Fruit fly (Drosophila melanogaster) whole organism, embryonic: ENCODE data around the gene ksr.

Source experiments
- Awh ChIP-seq: fragments of 200-800 bp; sonication (Bioruptor generic); IDR thresholded peaks from 2 replicates; pipeline ENCODE4, ENCODE4 v1.3.6; 2022; ENCODE audit warnings: missing biosample characterization, missing genetic modification characterization
- B-H2 ChIP-seq: fragments of 200-800 bp; sonication (Bioruptor generic); optimal IDR thresholded peaks from 2 replicates; lab custom pipeline; 2018; ENCODE audit warnings: missing biosample characterization, mild to moderate bottlenecking, missing genetic modification characterization
- Bteb2 ChIP-seq: fragments of 200-800 bp; sonication (Bioruptor generic); optimal IDR thresholded peaks from 2 replicates; lab custom pipeline; 2016; ENCODE audit warnings: missing biosample characterization, missing genetic modification characterization
- CG10654 ChIP-seq: fragments of 200-800 bp; sonication (Bioruptor generic); optimal IDR thresholded peaks from 2 replicates; lab custom pipeline; 2016; ENCODE audit warnings: missing biosample characterization, missing genetic modification characterization
- CG11247 ChIP-seq: fragments of 200-800 bp; sonication (Bioruptor generic); IDR thresholded peaks from 2 replicates; pipeline ENCODE4 v1.3.6; 2022; ENCODE audit warnings: missing biosample characterization, missing genetic modification characterization
- CG12219 ChIP-seq: fragments of 200-800 bp; sonication (Bioruptor generic); optimal IDR thresholded peaks from 3 replicates; lab custom pipeline; 2018; ENCODE audit warnings: missing biosample characterization, mild to moderate bottlenecking, missing genetic modification characterization
- CG12942 ChIP-seq: fragments of 200-800 bp; sonication (Bioruptor generic); optimal IDR thresholded peaks from 3 replicates; lab custom pipeline; 2016; ENCODE audit warnings: missing biosample characterization, missing genetic modification characterization
- CG15514 ChIP-seq: fragments of 200-800 bp; sonication (Bioruptor generic); optimal IDR thresholded peaks from 3 replicates; lab custom pipeline; 2017; ENCODE audit warnings: missing biosample characterization, missing genetic modification characterization, mild to moderate bottlenecking, moderate library complexity, missing genetic modification reagents
- CG17359 ChIP-seq: fragments of 200-800 bp; sonication (Bioruptor generic); optimal IDR thresholded peaks from 3 replicates; lab custom pipeline; 2018; ENCODE audit warnings: missing biosample characterization, mild to moderate bottlenecking, missing genetic modification characterization, moderate library complexity
- CG17829 ChIP-seq: fragments of 200-800 bp; optimal IDR thresholded peaks from 2 replicates; lab custom pipeline; 2019; ENCODE audit warnings: missing biosample characterization, mild to moderate bottlenecking, missing genetic modification characterization, moderate library complexity
- CG18619 ChIP-seq: fragments of 200-800 bp; sonication (Bioruptor generic); optimal IDR thresholded peaks from 3 replicates; lab custom pipeline; 2017; ENCODE audit warnings: missing biosample characterization, mild to moderate bottlenecking, missing genetic modification characterization
- CG2116 ChIP-seq: fragments of 200-800 bp; sonication (Bioruptor generic); optimal IDR thresholded peaks from 3 replicates; lab custom pipeline; 2018; ENCODE audit warnings: missing biosample characterization, mild to moderate bottlenecking, missing genetic modification characterization
- CG31441 ChIP-seq: fragments of 200-800 bp; sonication (Bioruptor generic); IDR thresholded peaks from 2 replicates; pipeline ENCODE4 v1.3.6; 2022; ENCODE audit warnings: missing biosample characterization, missing genetic modification characterization
- CG32772 ChIP-seq: fragments of 200-800 bp; sonication (Bioruptor generic); IDR thresholded peaks from 2 replicates; pipeline ENCODE4 v1.3.6; 2022; ENCODE audit warnings: missing biosample characterization, missing genetic modification characterization
- CG34376 ChIP-seq: fragments of 200-800 bp; sonication (Bioruptor generic); optimal IDR thresholded peaks from 2 replicates; lab custom pipeline; 2018; ENCODE audit warnings: missing biosample characterization, mild to moderate bottlenecking, missing genetic modification characterization
- CG3838 ChIP-seq: fragments of 200-800 bp; sonication (Bioruptor generic); optimal IDR thresholded peaks from 3 replicates; lab custom pipeline; 2016; ENCODE audit warnings: missing biosample characterization, missing genetic modification characterization
- CG4404 ChIP-seq: fragments of 200-800 bp; sonication (Bioruptor generic); IDR thresholded peaks from 2 replicates; pipeline ENCODE4 v1.3.6; 2022; ENCODE audit warnings: missing biosample characterization, missing genetic modification characterization
- CG9727 ChIP-seq: fragments of 200-800 bp; sonication (Bioruptor generic); optimal IDR thresholded peaks from 3 replicates; lab custom pipeline; 2017; ENCODE audit warnings: missing biosample characterization, mild to moderate bottlenecking, missing genetic modification characterization
- CkIIα-i1 ChIP-seq: fragments of 200-800 bp; sonication (Bioruptor generic); IDR thresholded peaks from 2 replicates; pipeline ENCODE4 v1.3.6; 2022; ENCODE audit warnings: missing biosample characterization, missing genetic modification characterization
- Dp ChIP-seq: fragments of 200-800 bp; sonication (Bioruptor generic); optimal IDR thresholded peaks from 2 replicates; lab custom pipeline; 2018; ENCODE audit warnings: missing biosample characterization, mild to moderate bottlenecking, missing genetic modification characterization, moderate library complexity
- E2f2 ChIP-seq: fragments of 200-800 bp; sonication (Bioruptor generic); IDR thresholded peaks from 2 replicates; pipeline ENCODE4 v1.3.6; 2022; ENCODE audit warnings: missing biosample characterization, missing genetic modification characterization
- Fer2 ChIP-seq: fragments of 200-800 bp; sonication (Bioruptor generic); optimal IDR thresholded peaks from 2 replicates; lab custom pipeline; 2018; ENCODE audit warnings: missing biosample characterization, mild to moderate bottlenecking, missing genetic modification characterization, moderate library complexity
- GATAe ChIP-seq: fragments of 200-800 bp; sonication (Bioruptor generic); conservative IDR thresholded peaks from 2 replicates; pipeline ENCODE4 v1.3.6; 2022; ENCODE audit warnings: missing biosample characterization, missing genetic modification characterization
- Hr3 ChIP-seq: fragments of 200-800 bp; sonication (Bioruptor generic); optimal IDR thresholded peaks from 3 replicates; lab custom pipeline; 2016; ENCODE audit warnings: missing biosample characterization, missing genetic modification characterization
- Lim3 ChIP-seq: fragments of 200-800 bp; sonication (Bioruptor generic); IDR thresholded peaks from 2 replicates; pipeline ENCODE4 v1.3.6; 2022; ENCODE audit warnings: missing biosample characterization, missing genetic modification characterization
- MTF-1 ChIP-seq: fragments of 200-800 bp; sonication (Bioruptor generic); optimal IDR thresholded peaks from 2 replicates; lab custom pipeline; 2018; ENCODE audit warnings: missing biosample characterization, mild to moderate bottlenecking, missing genetic modification characterization, borderline replicate concordance
- NK7.1 ChIP-seq: fragments of 200-800 bp; sonication (Bioruptor generic); optimal IDR thresholded peaks from 3 replicates; lab custom pipeline; 2016; ENCODE audit warnings: missing biosample characterization, missing genetic modification characterization
- Nf-YA ChIP-seq: fragments of 200-800 bp; sonication (Bioruptor generic); IDR thresholded peaks from 2 replicates; pipeline ENCODE4 v1.3.6; 2022; ENCODE audit warnings: missing biosample characterization, missing genetic modification characterization
- Opbp ChIP-seq: fragments of 200-800 bp; sonication (Bioruptor generic); IDR thresholded peaks from 3 replicates; pipeline ENCODE4 v1.3.6; 2022; ENCODE audit warnings: missing biosample characterization, missing genetic modification characterization; ENCODE audit not compliant: partially characterized antibody
- PHDP ChIP-seq: fragments of 200-800 bp; sonication (Bioruptor generic); optimal IDR thresholded peaks from 3 replicates; lab custom pipeline; 2018; ENCODE audit warnings: missing biosample characterization, mild to moderate bottlenecking, missing genetic modification characterization, moderate library complexity
- Sry-δ ChIP-seq: fragments of 200-800 bp; sonication (Bioruptor generic); optimal IDR thresholded peaks from 2 replicates; lab custom pipeline; 2016; ENCODE audit warnings: missing biosample characterization, missing genetic modification characterization
- Taf1 ChIP-seq: fragments of 200-800 bp; sonication (Bioruptor generic); IDR thresholded peaks from 2 replicates; pipeline ENCODE4 v1.3.6; 2022; ENCODE audit warnings: missing biosample characterization, missing genetic modification characterization
- al ChIP-seq: fragments of 200-800 bp; sonication (Bioruptor generic); IDR thresholded peaks from 2 replicates; pipeline ENCODE4 v1.3.6; 2022; ENCODE audit warnings: missing biosample characterization, missing genetic modification characterization
- ap ChIP-seq: fragments of 200-800 bp; sonication (Bioruptor generic); IDR thresholded peaks from 2 replicates; pipeline ENCODE4 v1.3.6; 2022; ENCODE audit warnings: missing biosample characterization, missing genetic modification characterization
- ase ChIP-seq: fragments of 200-800 bp; sonication (Bioruptor generic); IDR thresholded peaks from 3 replicates; pipeline ENCODE4 v1.3.6; 2022; ENCODE audit warnings: missing biosample characterization, missing genetic modification characterization
- ato ChIP-seq: fragments of 200-800 bp; sonication (Bioruptor generic); IDR thresholded peaks from 2 replicates; pipeline ENCODE4 v1.3.6; 2022; ENCODE audit warnings: missing biosample characterization, missing genetic modification characterization; ENCODE audit not compliant: partially characterized antibody
- bsh ChIP-seq, 2 experiments: fragments of 200-800 bp; sonication (Bioruptor generic); optimal IDR thresholded peaks; 2 replicates each; lab custom pipeline; 2017 to 2018; ENCODE audit warnings: mild to moderate bottlenecking in 2 of 2, missing biosample characterization in 2 of 2, missing genetic modification characterization in 2 of 2, moderate library complexity in 1 of 2
- chinmo ChIP-seq: fragments of 200-800 bp; sonication (Bioruptor generic); IDR thresholded peaks from 4 replicates; pipeline ENCODE4 v1.3.6; 2022; ENCODE audit warnings: missing biosample characterization, missing genetic modification characterization; ENCODE audit not compliant: partially characterized antibody
- crp ChIP-seq, 2 experiments: fragments of 200-800 bp; sonication (Bioruptor generic); optimal IDR thresholded peaks; 2 replicates in 1 of 2; 3 replicates in 1 of 2; lab custom pipeline; 2017; ENCODE audit warnings: missing biosample characterization in 2 of 2, missing genetic modification characterization in 2 of 2, mild to moderate bottlenecking in 1 of 2, moderate library complexity in 1 of 2
- dimm ChIP-seq: fragments of 200-800 bp; sonication (Bioruptor generic); IDR thresholded peaks from 2 replicates; pipeline ENCODE4 v1.3.6; 2022; ENCODE audit warnings: missing biosample characterization, missing genetic modification characterization
- fu2 ChIP-seq: fragments of 200-800 bp; sonication (Bioruptor generic); optimal IDR thresholded peaks from 2 replicates; lab custom pipeline; 2016; ENCODE audit warnings: missing biosample characterization, missing genetic modification characterization
- hb ChIP-seq: fragments of 200-800 bp; sonication (Bioruptor generic); IDR thresholded peaks from 3 replicates; pipeline ENCODE4 v1.3.6; 2022; ENCODE audit warnings: missing biosample characterization, missing genetic modification characterization; ENCODE audit not compliant: partially characterized antibody
- hth ChIP-seq: fragments of >200 bp; optimal IDR thresholded peaks from 2 replicates; lab custom pipeline; 2017; ENCODE audit warnings: inconsistent platforms
- jing ChIP-seq: fragments of 200-800 bp; sonication (Bioruptor generic); optimal IDR thresholded peaks from 2 replicates; lab custom pipeline; 2018; ENCODE audit warnings: missing biosample characterization, mild to moderate bottlenecking, missing genetic modification characterization
- org-1 ChIP-seq: fragments of 200-800 bp; sonication (Bioruptor generic); optimal IDR thresholded peaks from 2 replicates; lab custom pipeline; 2017; ENCODE audit warnings: missing biosample characterization, missing genetic modification characterization
- pita ChIP-seq: fragments of 200-800 bp; sonication (Bioruptor generic); optimal IDR thresholded peaks from 2 replicates; lab custom pipeline; 2017; ENCODE audit warnings: missing biosample characterization, mild to moderate bottlenecking, missing genetic modification characterization
- sim ChIP-seq: fragments of 200-800 bp; sonication (Bioruptor generic); IDR thresholded peaks from 2 replicates; pipeline ENCODE4 v1.3.6; 2022; ENCODE audit warnings: missing biosample characterization, missing genetic modification characterization
- sr ChIP-seq: fragments of 200-800 bp; sonication (Bioruptor generic); IDR thresholded peaks from 3 replicates; pipeline ENCODE4 v1.3.6; 2022; ENCODE audit warnings: missing biosample characterization, missing genetic modification characterization
- tin ChIP-seq: fragments of 200-800 bp; sonication (Bioruptor generic); optimal IDR thresholded peaks from 3 replicates; lab custom pipeline; 2016; ENCODE audit warnings: missing biosample characterization, missing genetic modification characterization
- vvl ChIP-seq: fragments of 200-800 bp; sonication (Bioruptor generic); IDR thresholded peaks from 2 replicates; pipeline ENCODE4 v1.3.6; 2022; ENCODE audit warnings: missing biosample characterization, missing genetic modification characterization
- zen2 ChIP-seq: fragments of 200-800 bp; sonication (Bioruptor generic); IDR thresholded peaks from 3 replicates; pipeline ENCODE4 v1.3.6; 2022; ENCODE audit warnings: missing biosample characterization, missing genetic modification characterization; ENCODE audit not compliant: partially characterized antibody

ksr gene

dm6 chr3R:5518627-5519026 lies 34.9 kb upstream of the ksr start (continued):
- 0 out of 3 replicates have a peak, but pooled peaks have one; percentile 15 for TF ChIP-seq sr (GFP tag; lab: Robert Waterston, UW)
- TF ChIP-seq pita (GFP tag; lab: Kevin White, UChicago): no peak
- peak; percentile 55; the same call in 1 of the 3 replicates for TF ChIP-seq ase (GFP tag; lab: Robert Waterston, UW)
- TF ChIP-seq CG15514 (GFP tag; lab: Kevin White, UChicago): no peak
- TF ChIP-seq Awh (GFP tag; lab: Robert Waterston, UW): peak; percentile 91
- peak; percentile 35 for TF ChIP-seq tin (GFP tag; lab: Kevin White, UChicago)
- peak in 1 of 2 experiments; percentile 65 for TF ChIP-seq bsh (GFP tag; optimal IDR thresholded peaks at IDR 0.05; lab: Kevin White, UChicago)
- TF ChIP-seq hb (GFP tag; lab: Robert Waterston, UW): no peak
- TF ChIP-seq CG32772: 0 out of 2 replicates have a peak, but pooled peaks have one; percentile 46
- TF ChIP-seq al (GFP tag; lab: Robert Waterston, UW): no peak
- no peak for TF ChIP-seq fu2
- TF ChIP-seq CG3838: no peak
- peak; percentile 4 for TF ChIP-seq CG10654
- no peak for TF ChIP-seq crp (GFP tag; optimal IDR thresholded peaks at IDR 0.05; lab: Kevin White, UChicago)
- no peak for TF ChIP-seq zen2 (GFP tag; lab: Robert Waterston, UW)
- no peak for TF ChIP-seq Lim3 (GFP tag; lab: Robert Waterston, UW)
- TF ChIP-seq CG12219 (GFP tag; lab: Kevin White, UChicago): no peak
- TF ChIP-seq CG2116 (GFP tag; lab: Kevin White, UChicago): no peak
- TF ChIP-seq Dp (GFP tag; lab: Kevin White, UChicago): no peak
- TF ChIP-seq ato (GFP tag; lab: Robert Waterston, UW): no peak
- TF ChIP-seq CG11247 (GFP tag; lab: Robert Waterston, UW): no peak
- no peak for TF ChIP-seq E2f2 (GFP tag; lab: Robert Waterston, UW)
- TF ChIP-seq NK7.1: no peak
- no peak for TF ChIP-seq B-H2 (GFP tag; lab: Kevin White, UChicago)
- peak; percentile 35 for TF ChIP-seq CG9727
- 0 out of 2 replicates have a peak, but pooled peaks have one; percentile 32 for TF ChIP-seq sim (GFP tag; lab: Robert Waterston, UW)
- TF ChIP-seq jing: peak; percentile 29
- 0 out of 2 replicates have a peak, but pooled peaks have one; percentile 37 for TF ChIP-seq ap (GFP tag; lab: Robert Waterston, UW)
- peak; percentile 61 for TF ChIP-seq vvl (GFP tag; lab: Robert Waterston, UW)
- peak; percentile 46 for TF ChIP-seq CG17829
- TF ChIP-seq CG4404: no peak
- no peak for TF ChIP-seq Fer2 (tag; lab: Kevin White, UChicago)
- TF ChIP-seq Bteb2 (GFP tag; lab: Kevin White, UChicago): peak; percentile 22
- peak; percentile 65 for TF ChIP-seq CG31441 (GFP tag; lab: Robert Waterston, UW)
- TF ChIP-seq Opbp (GFP tag; lab: Robert Waterston, UW): no peak
- peak; percentile 35 for TF ChIP-seq MTF-1 (GFP tag; lab: Kevin White, UChicago)
- TF ChIP-seq Hr3 (GFP tag; lab: Kevin White, UChicago): peak; percentile 11
- no peak for TF ChIP-seq GATAe (GFP tag; lab: Robert Waterston, UW)
- TF ChIP-seq CG12942 (GFP tag; lab: Kevin White, UChicago): peak; percentile 39
- TF ChIP-seq hth (lab: Kevin White, UChicago): no peak
- no peak for TF ChIP-seq Taf1 (GFP tag; lab: Robert Waterston, UW)
- TF ChIP-seq CG18619 (GFP tag; lab: Kevin White, UChicago): no peak
- TF ChIP-seq CG34376 (GFP tag; lab: Kevin White, UChicago): no peak
- TF ChIP-seq chinmo (GFP tag; lab: Robert Waterston, UW): no peak
- no peak for TF ChIP-seq CkIIα-i1 (GFP tag; lab: Robert Waterston, UW)
- no peak for TF ChIP-seq Nf-YA (GFP tag; lab: Robert Waterston, UW)
- peak; percentile 31 for TF ChIP-seq PHDP (tag; lab: Kevin White, UChicago)
- peak; percentile 43 for TF ChIP-seq org-1 (GFP tag; lab: Kevin White, UChicago)
- no peak for TF ChIP-seq dimm (GFP tag; lab: Robert Waterston, UW)
- no peak for TF ChIP-seq Sry-δ (GFP tag; lab: Kevin White, UChicago)
- peak; percentile 68 for TF ChIP-seq CG17359
